Fruit fly (Drosophila melanogaster): ENCODE data around the gene Ptp61F.

Ptp61F gene

dm6 chr3L:1488592-1489183, 13.6 kb upstream of the Ptp61F start (continued):
- TF ChIP-seq da (GFP tag; optimal IDR thresholded peaks at IDR 0.05) (no peak), Optix (GFP tag; IDR thresholded peaks at IDR 0.05) (no peak), Sox102F (GFP tag; optimal IDR thresholded peaks at IDR 0.05) (no peak), shn (GFP tag; optimal IDR thresholded peaks at IDR 0.05) (no peak), gcm (GFP tag; optimal IDR thresholded peaks at IDR 0.05) (no peak), pzg (GFP tag; optimal IDR thresholded peaks at IDR 0.05) (no peak), klu (GFP tag; IDR thresholded peaks at IDR 0.05) (no peak), CG12219 (GFP tag; optimal IDR thresholded peaks at IDR 0.05) (no peak), hth (optimal IDR thresholded peaks at IDR 0.05) (no peak), stc (GFP tag; IDR thresholded peaks at IDR 0.05) (no peak), CG7839 (tag; optimal IDR thresholded peaks at IDR 0.05) (no peak), CG6654 (GFP tag; optimal IDR thresholded peaks at IDR 0.05) (no peak), CG13894 (tag; optimal IDR thresholded peaks at IDR 0.05) (peak; percentile 45), CG17612 (GFP tag; IDR thresholded peaks at IDR 0.05) (no peak), twi (tag; optimal IDR thresholded peaks at IDR 0.05) (no peak), wor (GFP tag; IDR thresholded peaks at IDR 0.05) (no peak), CG42726 (GFP tag; IDR thresholded peaks at IDR 0.05; ENCODE audit: partially characterized antibody) (peak; percentile 85), CG31388 (GFP tag; optimal IDR thresholded peaks at IDR 0.05) (no peak), CG32772 (GFP tag; IDR thresholded peaks at IDR 0.05) (no peak), CG1024 (GFP tag; IDR thresholded peaks at IDR 0.05) (no peak), crol (GFP tag; IDR thresholded peaks at IDR 0.05) (no peak), CG12769 (tag; optimal IDR thresholded peaks at IDR 0.05) (no peak), CG11085 (GFP tag; IDR thresholded peaks at IDR 0.05) (no peak), fd96Cb (tag; optimal IDR thresholded peaks at IDR 0.05) (no peak), CG14014 (GFP tag; IDR thresholded peaks at IDR 0.05) (peak; percentile 22; the same call in 1 of the 2 replicates), disco-r (GFP tag; optimal IDR thresholded peaks at IDR 0.05) (no peak), CG9727 (GFP tag; optimal IDR thresholded peaks at IDR 0.05) (no peak), pho (GFP tag; optimal IDR thresholded peaks at IDR 0.05) (no peak), aop (GFP tag; IDR thresholded peaks at IDR 0.05) (no peak), nom (GFP tag; optimal IDR thresholded peaks at IDR 0.05) (peak; percentile 17), Dref (GFP tag; IDR thresholded peaks at IDR 0.05) (no peak), Hsf (GFP tag; optimal IDR thresholded peaks at IDR 0.05) (no peak), unpg (GFP tag; optimal IDR thresholded peaks at IDR 0.05) (peak; percentile 1), trem (tag; optimal IDR thresholded peaks at IDR 0.05) (no peak), CG10959 (GFP tag; IDR thresholded peaks at IDR 0.05) (no peak), prd (optimal IDR thresholded peaks at IDR 0.05) (no peak), prd (GFP tag; IDR thresholded peaks at IDR 0.05) (no peak), CG3838 (GFP tag; optimal IDR thresholded peaks at IDR 0.05) (no peak), p53 (GFP tag; optimal IDR thresholded peaks at IDR 0.05) (no peak), luna (GFP tag; optimal IDR thresholded peaks at IDR 0.05) (no peak), B-H2 (GFP tag; optimal IDR thresholded peaks at IDR 0.05) (no peak), CG30403 (GFP tag; optimal IDR thresholded peaks at IDR 0.05) (no peak), CG12391 (tag; optimal IDR thresholded peaks at IDR 0.05) (no peak), cg (GFP tag; optimal IDR thresholded peaks at IDR 0.05) (no peak), Jarid2 (GFP tag; optimal IDR thresholded peaks at IDR 0.05) (no peak), CG12942 (GFP tag; optimal IDR thresholded peaks at IDR 0.05) (no peak), sug (tag; optimal IDR thresholded peaks at IDR 0.05) (peak; percentile 76), CG1603 (tag; optimal IDR thresholded peaks at IDR 0.05) (no peak), mirr (GFP tag; optimal IDR thresholded peaks at IDR 0.05) (no peak), CG11504 (tag; optimal IDR thresholded peaks at IDR 0.05) (no peak), esg (GFP tag; conservative IDR thresholded peaks at IDR 0.05) (no peak), CG13424 (tag; optimal IDR thresholded peaks at IDR 0.05) (no peak)

All from whole organism, embryonic.